Fruit fly (Drosophila melanogaster) S2 (cell line): ENCODE results near the gene CkIIalpha-i3.

ENCODE experiments used
- CG8478 ChIP-seq: fragments of >200 bp; optimal IDR thresholded peaks from 2 replicates; lab custom pipeline; 2018
- CTCF ChIP-seq, 2 experiments: fragments of >200 bp; optimal IDR thresholded peaks; 2 replicates each; lab custom pipeline; 2018

dm6 chr3L:736542-737166 lies 26.2 kb upstream of the CkIIalpha-i3 start:
- no peak for TF ChIP-seq CG8478
- TF ChIP-seq CTCF (optimal IDR thresholded peaks at IDR 0.05; lab: Kevin White, UChicago): no peak
